Worm (Caenorhabditis elegans): ENCODE results near the gene F56D5.9.

DNA sequence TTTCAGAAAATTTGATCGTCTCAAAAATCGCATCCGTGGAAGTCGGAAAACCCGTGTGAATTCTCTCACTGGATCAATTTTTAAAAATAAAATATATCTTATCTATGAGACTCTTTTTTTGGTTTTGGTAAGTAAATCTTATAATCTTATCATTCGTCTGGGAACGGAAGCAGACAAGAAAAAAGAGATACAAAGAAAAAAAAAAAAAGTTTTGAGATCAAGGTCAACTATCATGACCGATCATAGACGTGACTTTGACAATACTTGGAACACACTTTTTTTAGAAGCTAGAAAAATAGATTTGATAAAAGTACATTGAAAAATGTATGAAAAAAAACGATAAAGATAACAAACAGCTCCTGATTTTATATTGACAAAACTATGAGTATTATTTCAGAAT lies 45.8 kb downstream of the F56D5.9 start:
- no peak for TF ChIP-seq pbrm-1 (GFP tag; IDR thresholded peaks at IDR 0.05)
- TF ChIP-seq gei-17 (GFP tag; optimal IDR thresholded peaks at IDR 0.05): no peak
- TF ChIP-seq nhr-120 (GFP tag; IDR thresholded peaks at IDR 0.05): no peak
